Fruit fly (Drosophila melanogaster): Measurements from ENCODE around the gene Octbeta2R.

The Octbeta2R gene

dm6 chr3R:12595187-12595889, at the start of gene Octbeta2R:
TSS of gene Octbeta2R (minus strand) at chr3R:12595725.
- no peak for TF ChIP-seq Hr39 (GFP tag; optimal IDR thresholded peaks at IDR 0.05)
- no peak for TF ChIP-seq Eip93F (GFP tag; optimal IDR thresholded peaks at IDR 0.05)
- no peak for TF ChIP-seq fkh (GFP tag; optimal IDR thresholded peaks at IDR 0.05)
- TF ChIP-seq CG34406 (GFP tag; optimal IDR thresholded peaks at IDR 0.05), result no peak
- TF ChIP-seq Blimp-1 (GFP tag; optimal IDR thresholded peaks at IDR 0.05), result no peak
- no peak for TF ChIP-seq pdm3 (GFP tag; optimal IDR thresholded peaks at IDR 0.05)
- no peak for TF ChIP-seq salr (GFP tag; optimal IDR thresholded peaks at IDR 0.05)
- no peak for TF ChIP-seq CG15336 (GFP tag; IDR thresholded peaks at IDR 0.05)
- no peak for TF ChIP-seq lz (GFP tag; optimal IDR thresholded peaks at IDR 0.05)
- TF ChIP-seq Smox (GFP tag; optimal IDR thresholded peaks at IDR 0.05), result no peak
- no peak for TF ChIP-seq CG7368 (GFP tag; optimal IDR thresholded peaks at IDR 0.05)

- TF ChIP-seq Gug (GFP tag; IDR thresholded peaks at IDR 0.05) (no peak), Lpt (GFP tag; optimal IDR thresholded peaks at IDR 0.05) (no peak), esn (GFP tag; optimal IDR thresholded peaks at IDR 0.05) (peak; percentile 13), fd85E (GFP tag; optimal IDR thresholded peaks at IDR 0.05) (no peak), CG7368 (GFP tag; optimal IDR thresholded peaks at IDR 0.05) (peak; percentile 26), dsx (GFP tag; optimal IDR thresholded peaks at IDR 0.05; ENCODE audit: poor library complexity, severe bottlenecking) (no peak), fd59A (GFP tag; optimal IDR thresholded peaks at IDR 0.05) (no peak), CG6854 (GFP tag; optimal IDR thresholded peaks at IDR 0.05) (no peak), achi (GFP tag; optimal IDR thresholded peaks at IDR 0.05) (peak; percentile 11), lz (GFP tag; optimal IDR thresholded peaks at IDR 0.05) (peak; percentile 22), CG32006 (GFP tag; optimal IDR thresholded peaks at IDR 0.05) (no peak), CG15336 (GFP tag; IDR thresholded peaks at IDR 0.05) (no peak), net (GFP tag; optimal IDR thresholded peaks at IDR 0.05) (no peak), ss (GFP tag; optimal IDR thresholded peaks at IDR 0.05) (no peak), eg (GFP tag; IDR thresholded peaks at IDR 0.05) (no peak), CG10631 (GFP tag; optimal IDR thresholded peaks at IDR 0.05) (no peak), topi (GFP tag; optimal IDR thresholded peaks at IDR 0.05) (no peak), CG6808 (GFP tag; optimal IDR thresholded peaks at IDR 0.05) (no peak), CG3919 (GFP tag; optimal IDR thresholded peaks at IDR 0.05) (no peak), cyc (GFP tag; optimal IDR thresholded peaks at IDR 0.05) (no peak), Hr38 (GFP tag; optimal IDR thresholded peaks at IDR 0.05) (no peak), pdm3 (GFP tag; optimal IDR thresholded peaks at IDR 0.05) (peak; percentile 14), Eip93F (GFP tag; optimal IDR thresholded peaks at IDR 0.05) (no peak), CG8319 (GFP tag; optimal IDR thresholded peaks at IDR 0.05) (no peak), salr (GFP tag; optimal IDR thresholded peaks at IDR 0.05) (no peak), CG4318 (GFP tag; optimal IDR thresholded peaks at IDR 0.05) (no peak), CG6163 (GFP tag; IDR thresholded peaks at IDR 0.05) (no peak), CG6792 (GFP tag; optimal IDR thresholded peaks at IDR 0.05) (no peak), dac (GFP tag; optimal IDR thresholded peaks at IDR 0.05) (no peak), Ets96B (tag; optimal IDR thresholded peaks at IDR 0.05) (no peak), CG11294 (GFP tag; IDR thresholded peaks at IDR 0.05) (no peak), CG3032 (tag; optimal IDR thresholded peaks at IDR 0.05) (no peak), Eip78C (GFP tag) (peak; percentile 66), CG8632 (GFP tag; optimal IDR thresholded peaks at IDR 0.05) (no peak), spab (GFP tag; optimal IDR thresholded peaks at IDR 0.05) (no peak), CG31627 (GFP tag; optimal IDR thresholded peaks at IDR 0.05) (peak; percentile 15), CG6276 (GFP tag; optimal IDR thresholded peaks at IDR 0.05) (no peak), Sox102F (GFP tag; optimal IDR thresholded peaks at IDR 0.05) (no peak), CG8119 (GFP tag; IDR thresholded peaks at IDR 0.05) (no peak), Met (GFP tag; optimal IDR thresholded peaks at IDR 0.05) (peak; percentile 20), acj6 (GFP tag; optimal IDR thresholded peaks at IDR 0.05) (no peak), Sox14 (GFP tag; optimal IDR thresholded peaks at IDR 0.05) (no peak), Hr4 (GFP tag; optimal IDR thresholded peaks at IDR 0.05) (no peak)
Measured at dm6 chr3R:12644621-12645310, 49.2 kb upstream of the Octbeta2R start.
